Worm (Caenorhabditis elegans) whole organism, early embryonic: ENCODE measurements around the gene atp-5.

Source experiments
- B0310.2 ChIP-seq: sonication (generic microtip); optimal IDR thresholded peaks from 2 replicates; lab custom pipeline; 2016; ENCODE audit warnings: mild to moderate bottlenecking, missing genetic modification characterization, missing compliant biosample characterization
- F13C5.2 ChIP-seq: sonication (generic microtip); optimal IDR thresholded peaks from 2 replicates; lab custom pipeline; 2017; ENCODE audit warnings: mild to moderate bottlenecking, missing genetic modification characterization, inconsistent platforms, missing compliant biosample characterization
- aly-1 ChIP-seq: sonication (generic microtip); optimal IDR thresholded peaks from 2 replicates; lab custom pipeline; 2016; ENCODE audit warnings: missing genetic modification characterization, missing compliant biosample characterization
- ama-1 ChIP-seq: fragments of 150-350 bp; optimal IDR thresholded peaks from 2 replicates; lab custom pipeline; 2014
- ceh-13 ChIP-seq: fragments of 200-800 bp; sonication (Bioruptor generic); optimal IDR thresholded peaks from 2 replicates; lab custom pipeline; 2018; ENCODE audit warnings: mild to moderate bottlenecking, missing genetic modification characterization, missing compliant biosample characterization
- ceh-36 ChIP-seq: sonication (generic microtip); optimal IDR thresholded peaks from 2 replicates; lab custom pipeline; 2016; ENCODE audit warnings: missing genetic modification characterization, inconsistent platforms, missing compliant biosample characterization
- ets-7 ChIP-seq: sonication (generic microtip); optimal IDR thresholded peaks from 2 replicates; lab custom pipeline; 2016; ENCODE audit warnings: missing genotype, missing genetic modification characterization, missing compliant biosample characterization
- flt-1 ChIP-seq: fragments of 200-800 bp; sonication (Bioruptor generic); IDR thresholded peaks from 2 replicates; pipeline ENCODE4 v1.3.6; 2022; ENCODE audit warnings: missing genetic modification characterization, missing compliant biosample characterization
- hmbx-1 ChIP-seq: sonication (generic microtip); optimal IDR thresholded peaks from 2 replicates; lab custom pipeline; 2016; ENCODE audit warnings: mild to moderate bottlenecking, missing genetic modification characterization, missing compliant biosample characterization
- hmg-4 ChIP-seq: fragments of 200-800 bp; sonication (Bioruptor generic); optimal IDR thresholded peaks from 2 replicates; lab custom pipeline; 2018; ENCODE audit warnings: mild to moderate bottlenecking, missing genetic modification characterization, missing compliant biosample characterization
- hnd-1 ChIP-seq: sonication (generic microtip); optimal IDR thresholded peaks from 2 replicates; lab custom pipeline; 2016; ENCODE audit warnings: missing genetic modification characterization, missing compliant biosample characterization
- pes-1 ChIP-seq: fragments of 200-800 bp; sonication (Bioruptor generic); IDR thresholded peaks from 2 replicates; pipeline ENCODE4 v1.3.6; 2022; ENCODE audit warnings: missing genetic modification reagents, missing genetic modification characterization, missing compliant biosample characterization
- scrt-1 ChIP-seq: fragments of 200-800 bp; sonication (Bioruptor generic); IDR thresholded peaks from 2 replicates; pipeline ENCODE4 v1.3.6; 2022; ENCODE audit warnings: missing genetic modification characterization, missing compliant biosample characterization
- sea-1 ChIP-seq: fragments of 200-800 bp; sonication (Bioruptor generic); conservative IDR thresholded peaks from 2 replicates; pipeline ENCODE4 v1.3.6; 2022; ENCODE audit warnings: missing genetic modification characterization, missing compliant biosample characterization
- tbx-11 ChIP-seq: fragments of 200-800 bp; sonication (Bioruptor generic); IDR thresholded peaks from 2 replicates; pipeline ENCODE4 v1.3.6; 2022; ENCODE audit warnings: missing genetic modification characterization, missing compliant biosample characterization
- tbx-37 ChIP-seq: fragments of 200-800 bp; sonication (Bioruptor generic); conservative IDR thresholded peaks from 2 replicates; pipeline ENCODE4 v1.3.6; 2022; ENCODE audit warnings: missing genetic modification reagents, missing genetic modification characterization, missing compliant biosample characterization
- tra-4 ChIP-seq: sonication (generic microtip); optimal IDR thresholded peaks from 2 replicates; lab custom pipeline; 2017; ENCODE audit warnings: missing genetic modification characterization, missing compliant biosample characterization

atp-5 gene

DNA sequence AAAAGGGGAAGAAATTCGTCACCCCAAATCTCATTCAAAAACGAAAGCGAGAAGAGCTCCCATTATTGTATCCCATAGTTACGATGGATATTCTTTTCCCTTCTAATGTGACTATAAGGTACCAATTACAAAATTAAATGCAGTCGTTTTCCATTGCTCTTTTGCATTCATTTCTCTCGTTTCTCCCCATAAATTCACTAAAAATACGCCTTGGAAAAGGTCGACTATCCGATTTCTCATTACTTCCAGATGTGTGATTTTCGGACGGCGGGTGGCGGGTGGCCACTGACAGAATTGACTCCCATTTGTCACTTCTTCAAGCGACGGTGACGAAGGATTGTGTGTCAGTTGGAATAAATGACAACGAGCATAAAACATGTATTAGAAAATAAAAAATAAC, 9.8 kb upstream of the atp-5 start:
- TF ChIP-seq ceh-13 (GFP tag; lab: Kevin White, UChicago) (no peak), B0310.2 (tag; lab: Kevin White, UChicago) (no peak), tbx-37 (GFP tag; lab: Robert Waterston, UW) (no peak), sea-1 (no peak), ets-7 (no peak), ama-1 (lab: Kevin White, UChicago) (no peak), scrt-1 (GFP tag; lab: Robert Waterston, UW) (no peak), pes-1 (GFP tag; lab: Robert Waterston, UW) (no peak), ceh-36 (tag; lab: Kevin White, UChicago) (no peak), hmbx-1 (no peak), hmg-4 (GFP tag; lab: Kevin White, UChicago) (no peak), flt-1 (no peak), tra-4 (tag; lab: Kevin White, UChicago) (no peak), tbx-11 (GFP tag; lab: Robert Waterston, UW) (no peak), hnd-1 (no peak), aly-1 (tag; lab: Kevin White, UChicago) (no peak)

DNA sequence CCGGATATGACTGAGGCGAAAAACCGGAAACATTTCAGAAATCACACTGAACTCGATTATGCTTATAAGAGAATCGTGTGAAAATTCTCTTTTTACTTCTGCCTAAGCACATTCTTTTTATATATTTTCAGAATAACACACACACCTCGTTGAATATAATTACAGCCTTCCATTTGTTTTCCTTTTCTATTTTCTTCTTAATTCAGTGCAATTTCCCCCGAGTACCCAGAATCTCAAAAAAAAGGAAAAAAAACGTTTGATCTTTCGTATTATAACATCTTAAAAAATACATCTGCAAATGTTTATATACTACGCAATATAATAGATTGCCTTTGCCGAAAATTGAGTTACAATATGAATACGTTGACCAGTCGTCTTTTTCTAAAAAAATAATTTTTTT, 8.1 kb upstream of the atp-5 start:
- TF ChIP-seq hnd-1 (no peak), sea-1 (no peak), hmbx-1 (no peak), ceh-13 (GFP tag; lab: Kevin White, UChicago) (no peak), ama-1 (lab: Kevin White, UChicago) (no peak), aly-1 (tag; lab: Kevin White, UChicago) (no peak), ets-7 (no peak), tbx-11 (GFP tag; lab: Robert Waterston, UW) (no peak), tra-4 (tag; lab: Kevin White, UChicago) (no peak), F13C5.2 (tag; lab: Kevin White, UChicago) (no peak), ceh-36 (tag; lab: Kevin White, UChicago) (no peak), B0310.2 (tag; lab: Kevin White, UChicago) (no peak), scrt-1 (GFP tag; lab: Robert Waterston, UW) (no peak), hmg-4 (GFP tag; lab: Kevin White, UChicago) (no peak), flt-1 (no peak), tbx-37 (GFP tag; lab: Robert Waterston, UW) (no peak)

DNA sequence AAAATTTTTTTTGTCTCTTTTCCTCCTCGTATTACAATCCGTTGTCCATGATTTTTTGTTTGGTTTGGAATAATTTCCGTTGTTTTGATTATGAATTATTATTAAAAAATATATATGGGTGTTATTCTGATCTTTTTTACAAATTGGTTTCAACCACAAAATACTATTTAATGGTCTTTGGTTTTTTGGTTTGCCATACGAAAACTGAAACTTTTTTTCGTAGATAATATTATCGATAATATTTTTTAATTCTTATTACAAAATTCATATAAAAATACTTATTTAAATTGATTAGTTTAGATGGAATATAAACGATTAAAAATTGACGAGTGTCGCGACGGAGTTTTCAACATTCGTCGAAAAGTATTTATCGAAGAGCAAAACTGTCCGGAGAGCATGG, 3.5 kb upstream of the atp-5 start, which contains the start of gene jmjd-5:
Gene jmjd-5 (plus strand): TSS at position 301 of the 400 bp plus-strand sequence.
- TF ChIP-seq hnd-1 = no peak
- TF ChIP-seq tbx-37 (GFP tag; lab: Robert Waterston, UW) = no peak
- TF ChIP-seq ama-1 (lab: Kevin White, UChicago) = no peak
- no peak for TF ChIP-seq ets-7
- TF ChIP-seq hmg-4 (GFP tag; lab: Kevin White, UChicago) = no peak
- no peak for TF ChIP-seq scrt-1 (GFP tag; lab: Robert Waterston, UW)
- no peak for TF ChIP-seq ceh-36 (tag; lab: Kevin White, UChicago)
- TF ChIP-seq tra-4 (tag; lab: Kevin White, UChicago) = no peak
- TF ChIP-seq ceh-13 (GFP tag; lab: Kevin White, UChicago) = no peak
- TF ChIP-seq B0310.2 (tag; lab: Kevin White, UChicago) = no peak
- no peak for TF ChIP-seq flt-1

DNA sequence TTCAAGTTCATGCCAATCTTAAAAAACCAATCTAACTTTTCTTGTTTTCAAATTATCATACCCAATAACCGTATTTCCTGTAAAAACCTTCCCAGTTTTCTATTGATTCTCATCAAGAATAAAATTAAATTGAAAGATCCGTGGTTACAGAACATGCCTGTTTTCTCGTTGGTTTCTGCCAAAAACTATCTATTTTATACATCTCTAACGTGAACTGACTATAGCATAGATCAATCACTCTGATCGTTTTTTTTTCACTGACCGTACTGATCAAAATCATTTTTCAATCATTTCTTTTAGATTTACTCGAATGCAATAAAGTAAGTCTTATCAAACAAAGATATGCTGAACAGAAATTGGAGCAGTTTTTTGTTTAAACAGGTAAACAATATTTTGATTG, 1.3 kb upstream of the atp-5 start, which contains the start of gene C06H2.2:
Gene C06H2.2 (plus strand): TSS at position 301 of the 400 bp plus-strand sequence.
- no peak for TF ChIP-seq F13C5.2 (tag; lab: Kevin White, UChicago)
- TF ChIP-seq tra-4 (tag; lab: Kevin White, UChicago) = no peak
- no peak for TF ChIP-seq sea-1
- TF ChIP-seq flt-1 = no peak
- TF ChIP-seq aly-1 (tag; lab: Kevin White, UChicago) = no peak
- TF ChIP-seq tbx-11 (GFP tag; lab: Robert Waterston, UW) = no peak
- no peak for TF ChIP-seq tbx-37 (GFP tag; lab: Robert Waterston, UW)
- TF ChIP-seq ceh-13 (GFP tag; lab: Kevin White, UChicago) = no peak
- no peak for TF ChIP-seq hnd-1

DNA sequence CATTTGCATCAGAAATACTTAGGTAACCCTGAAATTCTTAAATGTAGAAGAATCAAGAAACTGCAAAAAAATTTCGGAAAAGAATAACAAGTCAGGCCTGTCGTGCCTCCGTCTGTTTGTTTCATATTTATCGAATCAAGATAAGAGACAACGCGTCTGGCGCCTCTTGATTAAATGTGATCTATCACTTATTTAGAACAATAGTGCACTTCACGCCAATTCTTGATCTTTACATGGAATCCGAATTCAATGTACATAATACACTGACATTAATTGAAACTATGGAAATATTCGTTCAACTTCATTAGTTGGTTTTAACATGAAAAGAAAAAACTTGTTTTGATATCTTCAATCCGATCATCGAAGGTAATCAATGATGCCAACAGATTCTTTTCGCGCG, 1.2 kb downstream of the atp-5 start, which contains the start of gene mboa-2:
Gene mboa-2 (minus strand): TSS at position 28 of the 400 bp plus-strand sequence.
- TF ChIP-seq B0310.2 (tag; lab: Kevin White, UChicago) = no peak
- no peak for TF ChIP-seq ets-7
- no peak for TF ChIP-seq hnd-1
- no peak for TF ChIP-seq tbx-11 (GFP tag; lab: Robert Waterston, UW)
- TF ChIP-seq F13C5.2 (tag; lab: Kevin White, UChicago) = no peak
- TF ChIP-seq ceh-36 (tag; lab: Kevin White, UChicago) = no peak
- TF ChIP-seq hmg-4 (GFP tag; lab: Kevin White, UChicago) = no peak
- TF ChIP-seq sea-1 = no peak
- TF ChIP-seq tra-4 (tag; lab: Kevin White, UChicago) = no peak
- TF ChIP-seq ceh-13 (GFP tag; lab: Kevin White, UChicago) = no peak
- no peak for TF ChIP-seq pes-1 (GFP tag; lab: Robert Waterston, UW)
- TF ChIP-seq flt-1 = no peak
- no peak for TF ChIP-seq tbx-37 (GFP tag; lab: Robert Waterston, UW)
- TF ChIP-seq scrt-1 (GFP tag; lab: Robert Waterston, UW) = no peak
- TF ChIP-seq hmbx-1 = no peak
- TF ChIP-seq ama-1 (lab: Kevin White, UChicago) = no peak
- no peak for TF ChIP-seq aly-1 (tag; lab: Kevin White, UChicago)

DNA sequence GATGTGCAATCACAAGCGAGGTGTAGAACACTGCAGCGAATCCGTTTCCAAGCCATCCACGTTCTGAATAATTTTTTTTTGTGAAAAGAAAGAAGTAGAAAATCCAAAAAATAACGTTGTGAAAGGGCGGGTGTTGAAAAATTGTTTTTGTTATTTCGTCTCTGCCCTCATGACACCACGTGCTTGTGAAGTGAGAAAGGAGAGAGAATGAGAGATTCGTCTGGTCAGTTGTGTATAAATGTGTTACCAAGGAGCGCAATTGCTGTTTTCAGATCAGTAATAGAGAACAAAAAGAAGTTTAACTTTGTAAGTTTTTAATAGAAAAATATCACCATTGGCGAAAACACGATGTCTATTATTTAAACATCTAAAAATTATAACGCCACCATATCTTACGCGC, 2.4 kb downstream of the atp-5 start:
- TF ChIP-seq sea-1 = no peak
- no peak for TF ChIP-seq hmg-4 (GFP tag; lab: Kevin White, UChicago)
- no peak for TF ChIP-seq F13C5.2 (tag; lab: Kevin White, UChicago)
- no peak for TF ChIP-seq hnd-1
- no peak for TF ChIP-seq pes-1 (GFP tag; lab: Robert Waterston, UW)
- TF ChIP-seq ceh-36 (tag; lab: Kevin White, UChicago) = no peak
- TF ChIP-seq hmbx-1 = no peak
- no peak for TF ChIP-seq flt-1
- no peak for TF ChIP-seq tbx-37 (GFP tag; lab: Robert Waterston, UW)
- no peak for TF ChIP-seq ets-7
- TF ChIP-seq aly-1 (tag; lab: Kevin White, UChicago) = no peak
- TF ChIP-seq scrt-1 (GFP tag; lab: Robert Waterston, UW) = no peak
- TF ChIP-seq ama-1 (lab: Kevin White, UChicago) = no peak
- no peak for TF ChIP-seq B0310.2 (tag; lab: Kevin White, UChicago)

- no peak for TF ChIP-seq ama-1 (lab: Kevin White, UChicago)
- TF ChIP-seq ets-7 = no peak
- no peak for TF ChIP-seq sea-1
- no peak for TF ChIP-seq F13C5.2 (tag; lab: Kevin White, UChicago)
- TF ChIP-seq hmbx-1 = no peak
- no peak for TF ChIP-seq tbx-11 (GFP tag; lab: Robert Waterston, UW)
- TF ChIP-seq scrt-1 (GFP tag; lab: Robert Waterston, UW) = no peak
- TF ChIP-seq ceh-13 (GFP tag; lab: Kevin White, UChicago) = no peak
- TF ChIP-seq hnd-1 = no peak
- no peak for TF ChIP-seq B0310.2 (tag; lab: Kevin White, UChicago)
Measured at ce11 chrV:11119294-11119755, 4.3 kb downstream of the atp-5 start, which contains the start of gene scb-1. scb-1 (minus strand) TSS chrV:11119705.
